Worm (Caenorhabditis elegans): ENCODE results near the gene xrn-2.

ce11 chrII:14211118-14211517 is 55.5 kb downstream of the xrn-2 start, which contains the start of gene hot-7:
- TF ChIP-seq B0310.2 (tag; optimal IDR thresholded peaks at IDR 0.05) (no peak), flt-1 (GFP tag; IDR thresholded peaks at IDR 0.05) (no peak), ama-1 (optimal IDR thresholded peaks at IDR 0.05) (no peak), hmbx-1 (tag; optimal IDR thresholded peaks at IDR 0.05) (no peak), aly-1 (tag; optimal IDR thresholded peaks at IDR 0.05) (no peak)
